Worm (Caenorhabditis elegans) whole organism, young adult: Measurements from ENCODE around the gene C12D5.10.

Source experiments
- B0336.3 ChIP-seq: fragments of 200-800 bp; sonication (Bioruptor generic); IDR thresholded peaks from 2 replicates; pipeline ENCODE4 v1.3.6; 2022; ENCODE audit warnings: missing genetic modification characterization, missing compliant biosample characterization
- C06A6.2 ChIP-seq: fragments of 200-800 bp; sonication (Bioruptor generic); conservative IDR thresholded peaks from 2 replicates; pipeline ENCODE4 v1.3.6; 2022; ENCODE audit warnings: missing genetic modification characterization, missing compliant biosample characterization
- C17E4.6 ChIP-seq: fragments of 200-800 bp; sonication (Bioruptor generic); IDR thresholded peaks from 2 replicates; pipeline ENCODE4 v1.3.6; 2022; ENCODE audit warnings: missing genetic modification reagents, missing genetic modification characterization, missing compliant biosample characterization
- F23B12.7 ChIP-seq: sonication (generic microtip); optimal IDR thresholded peaks from 2 replicates; lab custom pipeline; 2017; ENCODE audit warnings: missing genetic modification characterization, mild to moderate bottlenecking, missing compliant biosample characterization, antibody characterized with exemption, moderate library complexity; ENCODE audit not compliant: insufficient read depth
- F33H1.4 ChIP-seq: fragments of 200-800 bp; sonication (Bioruptor generic); IDR thresholded peaks from 2 replicates; pipeline ENCODE4 v1.3.6; 2022; ENCODE audit warnings: missing genetic modification reagents, missing genetic modification characterization, missing compliant biosample characterization
- K11D2.4 ChIP-seq: fragments of 200-800 bp; sonication (Bioruptor generic); IDR thresholded peaks from 2 replicates; pipeline ENCODE4 v1.3.6; 2022; ENCODE audit warnings: missing genetic modification reagents, missing genetic modification characterization, missing compliant biosample characterization
- T26A5.8 ChIP-seq: sonication (generic microtip); optimal IDR thresholded peaks from 2 replicates; lab custom pipeline; 2016; ENCODE audit warnings: missing genetic modification characterization, missing compliant biosample characterization
- ama-1 ChIP-seq, 3 experiments: fragments of 150-350 bp in 1 of 3; sonication (generic microtip) in 2 of 3; optimal IDR thresholded peaks; 2 replicates each; lab custom pipeline; 2014 to 2018; ENCODE audit warnings: missing biosample characterization in 2 of 3, missing genetic modification characterization in 2 of 3, missing genetic modification reagents in 2 of 3
- atf-7 ChIP-seq: sonication (generic microtip); optimal IDR thresholded peaks from 2 replicates; lab custom pipeline; 2017; ENCODE audit warnings: mild to moderate bottlenecking, missing genetic modification characterization, missing compliant biosample characterization
- bed-2 ChIP-seq: fragments of 200-800 bp; sonication (Bioruptor generic); IDR thresholded peaks from 2 replicates; pipeline ENCODE4 v1.3.6; 2022; ENCODE audit warnings: missing genetic modification reagents, missing genetic modification characterization, missing compliant biosample characterization
- cebp-1 ChIP-seq, 2 experiments: fragments of 200-800 bp in 1 of 2; sonication (Bioruptor generic) in 1 of 2; sonication (generic microtip) in 1 of 2; IDR thresholded peaks in 1 of 2; optimal IDR thresholded peaks in 1 of 2; 2 replicates each; pipeline versions ENCODE4 v1.3.6 to Lab custom; 2017 to 2022; ENCODE audit warnings: missing compliant biosample characterization in 2 of 2, missing genetic modification characterization in 2 of 2, mild to moderate bottlenecking in 1 of 2, missing genetic modification reagents in 1 of 2, moderate library complexity in 1 of 2
- ceh-58 ChIP-seq: fragments of 200-800 bp; sonication (Bioruptor generic); IDR thresholded peaks from 2 replicates; pipeline ENCODE4 v1.3.6; 2022; ENCODE audit warnings: missing genetic modification characterization, missing compliant biosample characterization
- ceh-91 ChIP-seq: fragments of 200-800 bp; sonication (Bioruptor generic); IDR thresholded peaks from 2 replicates; pipeline ENCODE4 v1.3.6; 2022; ENCODE audit warnings: missing genetic modification reagents, missing genetic modification characterization, missing compliant biosample characterization
- chd-7 ChIP-seq: sonication (generic microtip); optimal IDR thresholded peaks from 2 replicates; lab custom pipeline; 2016; ENCODE audit warnings: mild to moderate bottlenecking, missing genetic modification characterization, moderate library complexity, missing compliant biosample characterization
- dox-1 ChIP-seq: fragments of 200-800 bp; sonication (Bioruptor generic); IDR thresholded peaks from 2 replicates; pipeline ENCODE4 v1.3.6; 2022; ENCODE audit warnings: missing genetic modification reagents, missing genetic modification characterization, missing compliant biosample characterization
- egrh-3 ChIP-seq: fragments of 200-800 bp; sonication (Bioruptor generic); IDR thresholded peaks from 2 replicates; pipeline ENCODE4 v1.3.6; 2022; ENCODE audit warnings: missing genetic modification reagents, missing genetic modification characterization, missing compliant biosample characterization
- hmg-1.2 ChIP-seq: fragments of 200-800 bp; sonication (Bioruptor generic); IDR thresholded peaks from 2 replicates; pipeline ENCODE4 v1.3.6; 2022; ENCODE audit warnings: missing genetic modification reagents, missing genetic modification characterization, missing compliant biosample characterization
- lin-35 ChIP-seq, 3 experiments: fragments of 150-350 bp in 2 of 3; sonication (generic microtip) in 1 of 3; optimal IDR thresholded peaks; 2 replicates each; lab custom pipeline; 2014 to 2018; ENCODE audit warnings: missing biosample characterization in 3 of 3, missing genetic modification characterization in 3 of 3, missing genetic modification reagents in 3 of 3
- lin-54 ChIP-seq: fragments of 200-800 bp; sonication (Bioruptor generic); optimal IDR thresholded peaks from 2 replicates; lab custom pipeline; 2018; ENCODE audit warnings: mild to moderate bottlenecking, missing genetic modification characterization, missing compliant biosample characterization
- madf-8 ChIP-seq: fragments of 200-800 bp; sonication (Bioruptor generic); conservative IDR thresholded peaks from 2 replicates; pipeline ENCODE4 v1.3.6; 2022; ENCODE audit warnings: missing genetic modification reagents, missing genetic modification characterization, missing compliant biosample characterization
- mes-4 ChIP-seq: sonication (generic microtip); optimal IDR thresholded peaks from 2 replicates; lab custom pipeline; 2016; ENCODE audit warnings: missing genotype, missing genetic modification characterization, missing compliant biosample characterization
- nhr-27 ChIP-seq: fragments of 200-800 bp; sonication (Bioruptor generic); optimal IDR thresholded peaks from 2 replicates; lab custom pipeline; 2018; ENCODE audit warnings: mild to moderate bottlenecking, missing genetic modification characterization, moderate library complexity, missing compliant biosample characterization
- nhr-90 ChIP-seq: sonication (generic microtip); optimal IDR thresholded peaks from 2 replicates; lab custom pipeline; 2016; ENCODE audit warnings: missing genotype, mild to moderate bottlenecking, missing genetic modification characterization, missing compliant biosample characterization
- pbrm-1 ChIP-seq: fragments of 200-800 bp; sonication (Bioruptor generic); IDR thresholded peaks from 2 replicates; pipeline ENCODE4 v1.3.6; 2022; ENCODE audit warnings: missing genetic modification reagents, missing genetic modification characterization, missing compliant biosample characterization
- sdz-38 ChIP-seq: sonication (generic microtip); optimal IDR thresholded peaks from 2 replicates; lab custom pipeline; 2016; ENCODE audit warnings: missing genotype, missing genetic modification characterization, missing compliant biosample characterization
- somi-1 ChIP-seq: fragments of 200-800 bp; sonication (Bioruptor generic); optimal IDR thresholded peaks from 2 replicates; lab custom pipeline; 2018; ENCODE audit warnings: mild to moderate bottlenecking, missing genetic modification characterization, missing compliant biosample characterization
- sptf-2 ChIP-seq: fragments of 200-800 bp; sonication (Bioruptor generic); optimal IDR thresholded peaks from 2 replicates; lab custom pipeline; 2018; ENCODE audit warnings: mild to moderate bottlenecking, missing genetic modification characterization, missing compliant biosample characterization
- tlf-1 ChIP-seq: fragments of 200-800 bp; sonication (Bioruptor generic); optimal IDR thresholded peaks from 2 replicates; lab custom pipeline; 2018; ENCODE audit warnings: mild to moderate bottlenecking, missing genetic modification characterization, missing compliant biosample characterization
- ztf-18 ChIP-seq: sonication (generic microtip); optimal IDR thresholded peaks from 2 replicates; lab custom pipeline; 2016; ENCODE audit warnings: missing genotype, mild to moderate bottlenecking, missing genetic modification characterization, missing compliant biosample characterization
- ztf-26 ChIP-seq: sonication (generic microtip); optimal IDR thresholded peaks from 2 replicates; lab custom pipeline; 2017; ENCODE audit warnings: missing genetic modification characterization, missing compliant biosample characterization
- ztf-3 ChIP-seq: fragments of 200-800 bp; sonication (Bioruptor generic); optimal IDR thresholded peaks from 2 replicates; lab custom pipeline; 2018; ENCODE audit warnings: mild to moderate bottlenecking, missing genetic modification characterization, missing compliant biosample characterization

C12D5.10 gene

DNA sequence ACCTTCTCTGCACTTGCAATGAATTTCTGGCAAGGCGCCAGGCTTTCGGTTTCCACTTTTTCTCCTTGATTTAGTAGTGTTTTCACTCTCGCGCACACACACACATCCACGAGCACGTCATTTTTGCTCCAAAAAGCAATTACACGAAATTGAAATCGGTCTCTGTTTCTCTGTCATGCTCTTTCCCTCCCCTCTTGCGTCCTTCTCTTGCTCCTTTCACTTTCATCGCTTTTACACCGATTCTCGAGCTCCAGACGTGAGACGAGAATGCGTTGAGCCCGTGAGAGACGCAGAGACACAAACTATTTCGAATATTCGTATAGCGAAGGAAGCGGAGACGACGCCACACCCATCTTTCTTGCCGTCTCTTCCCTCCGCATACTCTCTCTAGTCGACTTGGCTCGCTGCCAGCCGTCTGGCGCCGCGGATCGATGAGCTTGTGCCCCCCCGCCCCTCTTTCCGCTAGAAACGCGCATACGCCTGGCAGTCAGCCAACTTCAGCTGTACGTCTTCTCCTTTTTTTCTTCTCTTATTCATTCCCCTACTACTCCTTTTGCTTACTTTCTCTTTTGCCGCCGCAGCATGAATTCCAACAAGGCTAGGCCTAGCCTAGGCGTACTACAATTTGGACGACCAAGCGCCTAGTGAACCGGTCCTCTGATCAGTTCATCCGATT lies 34.8 kb upstream of the C12D5.10 start (continued):
- peak; percentile 84 for TF ChIP-seq hmg-1.2
- TF ChIP-seq F23B12.7 (tag; lab: Kevin White, UChicago): no peak
- peak; percentile 24 for TF ChIP-seq ztf-3 (GFP tag; lab: Kevin White, UChicago)
- peak; percentile 81 for TF ChIP-seq atf-7 (tag; lab: Kevin White, UChicago)
- TF ChIP-seq K11D2.4: 0 out of 2 replicates have a peak, but pooled peaks have one; percentile 46
- peak; percentile 78; the same call in 1 of the 2 replicates for TF ChIP-seq egrh-3
- no peak for TF ChIP-seq madf-8
- no peak for TF ChIP-seq cebp-1 (GFP tag; IDR thresholded peaks at IDR 0.05; lab: Robert Waterston, UW)
- peak; percentile 80 for TF ChIP-seq cebp-1 (tag; optimal IDR thresholded peaks at IDR 0.05; lab: Kevin White, UChicago)
- no peak for TF ChIP-seq ztf-18 (tag; lab: Kevin White, UChicago)
- 0 out of 2 replicates have a peak, but pooled peaks have one; percentile 25 for TF ChIP-seq pbrm-1 (GFP tag; lab: Robert Waterston, UW)
- TF ChIP-seq ceh-58 (GFP tag; lab: Robert Waterston, UW): no peak
- peak; percentile 46 for TF ChIP-seq somi-1 (GFP tag; lab: Kevin White, UChicago)
- TF ChIP-seq sptf-2 (GFP tag; lab: Kevin White, UChicago): no peak
- TF ChIP-seq nhr-27 (tag; lab: Kevin White, UChicago): no peak
- TF ChIP-seq dox-1 (GFP tag; lab: Robert Waterston, UW): peak; percentile 43; the same call in 1 of the 2 replicates

ce11 chrV:7726927-7727326 lies 33.6 kb upstream of the C12D5.10 start:
- no peak for TF ChIP-seq lin-35 (GFP tag; optimal IDR thresholded peaks at IDR 0.05; lab: Kevin White, UChicago)
- TF ChIP-seq ztf-26: no peak
- no peak for TF ChIP-seq ama-1 (optimal IDR thresholded peaks at IDR 0.05; lab: Kevin White, UChicago)
- TF ChIP-seq ama-1 (GFP tag; optimal IDR thresholded peaks at IDR 0.05; lab: Kevin White, UChicago): no peak
- no peak for TF ChIP-seq lin-54 (GFP tag; lab: Kevin White, UChicago)
- no peak for TF ChIP-seq nhr-90
- TF ChIP-seq F33H1.4 (GFP tag; lab: Robert Waterston, UW): no peak

- no peak for TF ChIP-seq chd-7 (tag; lab: Kevin White, UChicago)
- TF ChIP-seq mes-4: no peak
- no peak for TF ChIP-seq bed-2 (GFP tag; lab: Robert Waterston, UW)
- TF ChIP-seq C06A6.2: no peak
- no peak for TF ChIP-seq B0336.3 (GFP tag; lab: Robert Waterston, UW)
- no peak for TF ChIP-seq ceh-91 (GFP tag; lab: Robert Waterston, UW)
- TF ChIP-seq C17E4.6 (GFP tag; lab: Robert Waterston, UW): no peak
- TF ChIP-seq tlf-1 (GFP tag; lab: Kevin White, UChicago): no peak
- TF ChIP-seq T26A5.8 (tag; lab: Kevin White, UChicago): no peak
Measured at ce11 chrV:7726202-7726601, 32.9 kb upstream of the C12D5.10 start.

ce11 chrV:7723967-7724544 lies 30.8 kb upstream of the C12D5.10 start, which contains the start of the genes ZK105.6 and ZK105.8:
TSS of gene ZK105.6 (minus strand) at chrV:7724067.
TSS of gene ZK105.8 (plus strand) at chrV:7724494.
- TF ChIP-seq sdz-38 (tag; lab: Kevin White, UChicago): no peak
